Worm (Caenorhabditis elegans) whole organism, early embryonic: Measurements from ENCODE around the gene bgnt-1.4.

Source experiments
- F13C5.2 ChIP-seq: sonication (generic microtip); optimal IDR thresholded peaks from 2 replicates; lab custom pipeline; 2017; ENCODE audit warnings: mild to moderate bottlenecking, missing genetic modification characterization, inconsistent platforms, missing compliant biosample characterization
- aly-1 ChIP-seq: sonication (generic microtip); optimal IDR thresholded peaks from 2 replicates; lab custom pipeline; 2016; ENCODE audit warnings: missing genetic modification characterization, missing compliant biosample characterization
- ama-1 ChIP-seq: fragments of 150-350 bp; optimal IDR thresholded peaks from 2 replicates; lab custom pipeline; 2014
- ets-7 ChIP-seq: sonication (generic microtip); optimal IDR thresholded peaks from 2 replicates; lab custom pipeline; 2016; ENCODE audit warnings: missing genotype, missing genetic modification characterization, missing compliant biosample characterization
- flt-1 ChIP-seq: fragments of 200-800 bp; sonication (Bioruptor generic); IDR thresholded peaks from 2 replicates; pipeline ENCODE4 v1.3.6; 2022; ENCODE audit warnings: missing genetic modification characterization, missing compliant biosample characterization
- hnd-1 ChIP-seq: sonication (generic microtip); optimal IDR thresholded peaks from 2 replicates; lab custom pipeline; 2016; ENCODE audit warnings: missing genetic modification characterization, missing compliant biosample characterization
- scrt-1 ChIP-seq: fragments of 200-800 bp; sonication (Bioruptor generic); IDR thresholded peaks from 2 replicates; pipeline ENCODE4 v1.3.6; 2022; ENCODE audit warnings: missing genetic modification characterization, missing compliant biosample characterization
- sea-1 ChIP-seq: fragments of 200-800 bp; sonication (Bioruptor generic); conservative IDR thresholded peaks from 2 replicates; pipeline ENCODE4 v1.3.6; 2022; ENCODE audit warnings: missing genetic modification characterization, missing compliant biosample characterization

DNA sequence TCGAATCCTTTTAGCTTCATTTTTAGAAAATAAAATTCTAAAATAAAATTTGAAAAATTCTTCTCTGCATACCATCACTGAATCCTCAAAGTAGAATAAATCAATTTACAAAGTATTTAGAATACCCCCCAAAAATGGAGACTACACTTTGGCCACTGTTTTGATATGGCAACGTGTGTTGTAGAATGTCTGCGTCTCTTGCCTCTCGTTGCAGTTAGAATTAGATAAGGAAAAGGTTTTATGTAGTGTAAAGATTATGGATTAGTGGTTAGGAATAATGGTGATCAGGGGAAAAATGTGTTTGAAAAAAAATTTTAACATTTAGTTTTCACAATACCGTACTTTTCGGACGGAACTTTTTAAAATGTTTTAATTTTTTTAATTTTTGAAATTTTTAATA is 40.8 kb upstream of the bgnt-1.4 start, which contains the start of gene prx-6:
- TF ChIP-seq ets-7 (tag; lab: Kevin White, UChicago): no peak
- no peak for TF ChIP-seq scrt-1 (GFP tag; lab: Robert Waterston, UW)
- no peak for TF ChIP-seq sea-1 (GFP tag; lab: Robert Waterston, UW)
- no peak for TF ChIP-seq hnd-1 (tag; lab: Kevin White, UChicago)
- no peak for TF ChIP-seq F13C5.2 (tag; lab: Kevin White, UChicago)
- no peak for TF ChIP-seq aly-1 (tag; lab: Kevin White, UChicago)
- TF ChIP-seq ama-1 (lab: Kevin White, UChicago): no peak
- TF ChIP-seq flt-1 (GFP tag; lab: Robert Waterston, UW): no peak
